Worm (Caenorhabditis elegans) whole organism, late embryonic: ENCODE results near the gene lem-2.

Experiments
- fax-1 ChIP-seq: sonication (generic microtip); optimal IDR thresholded peaks from 2 replicates; lab custom pipeline; 2016; ENCODE audit warnings: missing genotype, missing genetic modification characterization, missing compliant biosample characterization
- nfya-1 ChIP-seq: sonication (generic microtip); optimal IDR thresholded peaks from 2 replicates; lab custom pipeline; 2017; ENCODE audit warnings: missing genetic modification characterization, mild to moderate bottlenecking, missing compliant biosample characterization, antibody characterized with exemption, moderate library complexity
- nhr-11 ChIP-seq: fragments of 150-350 bp; optimal IDR thresholded peaks from 2 replicates; lab custom pipeline; 2014; ENCODE audit warnings: missing biosample characterization, missing genetic modification characterization
- pha-4 ChIP-seq: fragments of 150-350 bp; optimal IDR thresholded peaks from 2 replicates; lab custom pipeline; 2018; ENCODE audit warnings: missing biosample characterization, missing genetic modification reagents, missing genetic modification characterization

- TF ChIP-seq fax-1 (tag; lab: Kevin White, UChicago) (no peak), nfya-1 (tag; lab: Kevin White, UChicago) (no peak), pha-4 (tag; lab: Kevin White, UChicago) (no peak), nhr-11 (tag; lab: Kevin White, UChicago) (no peak)
These were observed 5.4 kb downstream of the lem-2 start, which contains the start of gene xrn-1 for ce11 chrII:14068607-14069006.
